Fruit fly (Drosophila melanogaster) whole organism, larva: ENCODE measurements around the gene Rok.

ENCODE experiments used
- noc ChIP-seq: fragments of 200-800 bp; sonication (Bioruptor generic); optimal IDR thresholded peaks from 3 replicates; lab custom pipeline; 2019; ENCODE audit warnings: missing biosample characterization, mild to moderate bottlenecking, missing genetic modification characterization, moderate library complexity

The Rok gene

DNA sequence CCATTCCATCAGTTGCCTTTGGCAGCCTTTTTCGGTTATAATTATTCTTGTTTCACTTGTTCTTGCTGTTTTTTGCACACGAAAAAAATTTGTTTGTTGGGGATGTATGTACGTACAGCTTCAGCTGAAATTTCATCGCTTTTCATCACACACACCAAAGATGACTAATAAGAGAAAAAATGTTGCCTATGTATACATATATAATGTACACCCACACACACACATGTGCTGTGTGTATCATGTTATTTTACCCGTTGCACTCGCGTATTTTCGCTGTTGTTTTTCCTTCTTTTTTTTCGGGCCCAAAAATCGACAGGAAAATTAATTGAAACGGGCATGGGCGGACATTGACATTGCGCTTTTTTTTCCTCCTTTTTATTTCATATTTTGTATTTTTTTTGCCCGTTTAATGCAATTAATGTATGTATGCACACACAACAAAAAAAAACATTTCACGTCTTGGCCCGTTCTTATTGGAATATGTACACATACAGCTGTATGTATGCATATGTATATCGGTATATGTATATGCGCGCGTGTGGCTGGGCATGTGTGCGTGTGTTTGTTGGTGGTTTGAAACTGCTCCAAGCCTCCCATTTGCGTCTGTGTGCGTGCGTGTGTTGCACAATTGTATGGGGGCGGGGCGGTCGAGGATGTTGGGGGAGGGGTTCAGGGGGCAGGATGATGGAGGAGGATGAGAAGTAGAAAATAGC lies 50.9 kb downstream of the Rok start:
- no peak for TF ChIP-seq noc (tag; lab: Kevin White, UChicago)

DNA sequence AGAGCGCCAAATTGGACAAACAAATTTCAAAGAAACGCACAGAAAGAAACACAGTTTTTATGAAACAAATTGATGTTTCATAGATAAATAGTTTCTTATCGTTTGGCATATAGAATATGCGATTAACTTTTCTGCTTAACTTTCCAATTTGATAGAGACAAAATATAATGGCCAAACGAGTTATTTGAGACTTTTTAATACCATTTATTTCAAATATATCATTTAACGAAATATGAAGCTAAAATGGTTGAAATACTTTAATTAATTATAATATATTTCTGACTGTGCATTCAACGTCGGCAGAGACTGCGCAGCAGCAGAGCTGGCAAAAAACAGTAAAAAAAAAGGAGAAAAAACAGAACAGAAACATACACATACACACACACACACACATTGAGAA lies 51.6 kb downstream of the Rok start:
- no peak for TF ChIP-seq noc (tag; lab: Kevin White, UChicago)

DNA sequence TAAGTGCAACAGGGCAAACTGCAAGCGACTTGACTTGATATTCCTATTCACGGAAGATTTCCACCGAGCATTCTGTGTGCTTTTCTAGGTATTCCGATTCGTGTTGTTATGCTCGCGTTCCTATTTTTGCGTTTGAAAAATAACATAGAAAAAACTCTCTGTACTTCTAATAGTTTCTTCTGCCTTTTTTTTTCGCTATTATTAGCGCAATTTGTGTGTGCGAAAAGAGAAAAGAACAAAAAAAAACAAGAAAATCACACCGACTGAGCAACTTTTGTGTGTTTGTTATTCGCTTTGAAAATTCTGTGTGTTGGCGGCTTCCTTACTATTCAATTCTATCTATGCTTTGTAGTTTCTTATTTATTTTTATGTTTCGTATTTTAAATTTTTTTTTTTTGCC lies 53.5 kb downstream of the Rok start:
- no peak for TF ChIP-seq noc (tag; lab: Kevin White, UChicago)

DNA sequence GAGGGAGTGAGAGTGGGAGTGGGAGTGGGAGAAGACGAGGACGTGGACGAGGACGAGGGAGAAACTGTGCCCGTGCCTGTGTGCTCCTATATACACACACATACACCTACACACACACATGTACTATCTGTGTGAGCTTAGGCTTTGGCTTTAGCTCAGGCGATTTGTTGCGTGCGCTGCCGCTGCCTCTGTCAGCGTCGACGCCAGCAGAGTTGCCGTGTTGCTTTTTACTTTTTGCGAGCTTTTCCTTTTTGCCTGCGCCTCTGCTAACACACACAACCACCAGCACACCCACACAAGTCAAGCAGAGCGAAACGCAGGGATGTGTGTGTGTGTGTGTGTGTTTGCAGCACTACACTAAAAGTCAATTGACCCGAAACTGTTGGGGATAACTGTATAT lies 55.1 kb downstream of the Rok start:
- no peak for TF ChIP-seq noc (tag; lab: Kevin White, UChicago)

DNA sequence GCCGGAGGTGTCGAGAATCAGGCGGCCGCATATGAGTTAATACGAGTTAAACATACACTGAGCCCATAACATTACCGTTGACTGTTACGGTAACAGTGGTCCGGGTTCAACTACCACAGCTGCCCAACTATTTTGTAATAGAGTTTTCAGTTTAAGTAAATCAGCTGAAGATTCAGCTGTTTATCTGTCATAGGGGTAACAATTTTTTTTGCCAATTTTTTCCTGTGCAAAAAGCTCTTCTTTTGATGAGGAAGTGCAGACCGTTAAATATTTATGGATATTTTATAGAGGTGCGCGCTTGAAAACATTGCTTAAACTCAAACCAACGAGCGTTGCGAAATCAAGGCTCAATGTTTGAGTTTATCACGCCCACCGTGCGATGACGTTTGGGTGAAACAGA lies 55.5 kb downstream of the Rok start:
- no peak for TF ChIP-seq noc (tag; lab: Kevin White, UChicago)

DNA sequence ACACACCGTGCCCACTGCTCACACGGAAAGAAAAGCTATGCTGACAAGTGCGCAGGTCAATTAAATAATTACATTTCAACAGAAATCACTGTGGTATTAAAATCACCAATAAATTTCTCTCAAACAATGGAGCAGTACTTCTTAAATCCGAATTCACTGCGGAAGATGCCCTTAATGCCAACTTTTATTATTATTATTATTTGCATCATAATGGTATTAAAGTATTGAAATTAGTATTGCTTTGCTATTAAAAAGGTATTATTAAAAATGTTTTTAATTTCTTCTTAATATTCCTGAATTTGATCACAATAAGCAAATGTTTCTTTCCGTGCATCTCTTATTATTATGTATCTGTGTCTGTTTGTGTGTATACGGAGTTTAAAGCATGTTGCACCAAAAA lies 57.2 kb downstream of the Rok start:
- TF ChIP-seq noc (tag; lab: Kevin White, UChicago): no peak

DNA sequence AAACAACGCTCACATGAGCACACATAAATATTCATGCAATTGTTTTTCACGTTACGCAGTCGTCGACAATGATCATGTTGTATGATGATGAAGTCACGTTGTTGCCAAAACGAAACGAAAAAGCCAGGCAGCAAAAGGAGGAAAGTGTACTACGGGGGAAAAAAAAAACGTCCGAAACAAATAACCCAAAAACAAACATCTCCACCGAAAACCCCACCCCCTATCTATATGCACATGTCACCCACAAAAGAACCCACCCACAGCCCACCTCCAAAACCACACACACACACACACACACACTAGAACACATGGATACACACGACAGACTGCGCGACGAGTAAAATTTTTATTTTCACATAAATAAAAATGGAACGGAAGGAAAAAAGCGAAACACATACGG lies 62.1 kb downstream of the Rok start:
- no peak for TF ChIP-seq noc (tag; lab: Kevin White, UChicago)

DNA sequence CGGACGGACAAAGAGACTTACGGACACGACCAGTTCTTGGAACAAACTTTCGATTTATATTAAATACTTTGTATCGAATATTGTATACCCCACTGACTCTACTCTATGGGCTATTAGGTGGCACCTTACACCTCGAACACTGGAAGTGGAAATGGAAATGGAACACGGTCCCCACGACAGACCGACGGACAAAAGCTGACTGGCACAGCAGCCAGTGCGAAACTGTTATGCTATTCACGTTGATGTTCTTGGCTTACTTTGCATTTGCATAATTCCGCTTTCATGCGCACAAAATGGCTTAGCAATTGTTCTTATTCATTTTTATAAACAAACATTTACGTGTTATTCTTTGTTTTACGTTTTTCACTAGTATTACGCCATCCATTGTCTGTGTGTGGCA lies 63.1 kb downstream of the Rok start:
- no peak for TF ChIP-seq noc (tag; lab: Kevin White, UChicago)
